Worm (Caenorhabditis elegans) whole organism, L1 larva: ENCODE measurements around the gene F47D12.9.

Experiments
- C34B4.2 ChIP-seq: sonication (generic microtip); optimal IDR thresholded peaks from 2 replicates; lab custom pipeline; 2017; ENCODE audit warnings: mild to moderate bottlenecking, missing genetic modification characterization, missing compliant biosample characterization
- egl-27 ChIP-seq, 2 experiments: fragments of 150-350 bp in 1 of 2; sonication (generic microtip); optimal IDR thresholded peaks; 3 replicates each; lab custom pipeline; 2017 to 2018; ENCODE audit warnings: missing biosample characterization in 2 of 2, missing genetic modification characterization in 2 of 2, missing genetic modification reagents in 2 of 2
- fkh-8 ChIP-seq: sonication (generic microtip); optimal IDR thresholded peaks from 2 replicates; lab custom pipeline; 2016; ENCODE audit warnings: mild to moderate bottlenecking, missing genetic modification characterization, missing compliant biosample characterization
- lin-13 ChIP-seq: fragments of 150-350 bp; optimal IDR thresholded peaks from 2 replicates; lab custom pipeline; 2014; ENCODE audit warnings: missing biosample characterization, missing genetic modification reagents, missing genetic modification characterization
- lin-14 ChIP-seq: fragments of 200-800 bp; sonication (Bioruptor generic); optimal IDR thresholded peaks from 2 replicates; lab custom pipeline; 2018; ENCODE audit warnings: mild to moderate bottlenecking, missing genetic modification characterization, moderate library complexity, missing compliant biosample characterization
- lin-15B ChIP-seq: fragments of 150-350 bp; sonication (generic microtip); optimal IDR thresholded peaks from 3 replicates; lab custom pipeline; 2014; ENCODE audit warnings: missing biosample characterization, missing genetic modification characterization
- lsy-2 ChIP-seq, 2 experiments: fragments of 150-350 bp; optimal IDR thresholded peaks; 2 replicates each; lab custom pipeline; 2014; ENCODE audit warnings: missing biosample characterization in 2 of 2, missing genetic modification characterization in 2 of 2
- nhr-237 ChIP-seq: fragments of 150-350 bp; optimal IDR thresholded peaks from 2 replicates; lab custom pipeline; 2014; ENCODE audit warnings: missing biosample characterization, missing genetic modification characterization
- nhr-28 ChIP-seq: fragments of 150-350 bp; optimal IDR thresholded peaks from 2 replicates; lab custom pipeline; 2014; ENCODE audit warnings: missing biosample characterization, missing genetic modification characterization
- nhr-76 ChIP-seq: sonication (generic microtip); optimal IDR thresholded peaks from 2 replicates; lab custom pipeline; 2017; ENCODE audit warnings: missing biosample characterization, missing genetic modification characterization
- nhr-85 ChIP-seq: sonication (generic microtip); peaks from one replicate; lab custom pipeline; 2016; ENCODE audit warnings: missing genetic modification characterization, inconsistent platforms, missing compliant biosample characterization
- skn-1 ChIP-seq: fragments of 150-350 bp; optimal IDR thresholded peaks from 2 replicates; lab custom pipeline; 2014; ENCODE audit warnings: missing biosample characterization, missing genetic modification characterization
- unc-62 ChIP-seq: fragments of 150-350 bp; optimal IDR thresholded peaks from 2 replicates; lab custom pipeline; 2014; ENCODE audit warnings: missing biosample characterization, missing genetic modification reagents, missing genetic modification characterization
- ztf-4 ChIP-seq: fragments of 150-350 bp; optimal IDR thresholded peaks from 2 replicates; lab custom pipeline; 2014; ENCODE audit warnings: missing biosample characterization, missing genetic modification characterization

DNA sequence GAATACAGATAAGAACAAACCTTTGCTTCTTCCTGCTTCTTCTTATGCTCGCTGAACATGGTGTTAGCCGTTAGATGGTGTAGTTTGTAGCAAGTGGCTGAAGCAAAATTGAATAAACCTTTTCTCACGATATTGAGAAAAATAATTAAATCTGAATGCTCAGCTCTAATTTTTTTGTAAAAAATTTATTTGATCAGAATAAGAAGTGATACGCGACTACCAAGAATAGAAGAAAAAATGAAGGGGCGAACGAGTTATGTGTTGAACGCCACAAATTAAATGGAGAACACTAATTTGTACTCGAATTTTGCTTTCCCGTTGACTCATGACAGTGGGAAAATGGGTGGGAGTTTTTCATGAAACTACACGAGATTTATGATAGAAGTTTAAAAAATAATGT is 40.0 kb upstream of the F47D12.9 start, which contains the start of gene C56G2.9:
- no peak for TF ChIP-seq lin-14 (GFP tag; lab: Kevin White, UChicago)
- TF ChIP-seq nhr-28 = no peak
- no peak for TF ChIP-seq unc-62 (GFP tag; lab: Kevin White, UChicago)
- TF ChIP-seq lin-15B (tag; lab: Kevin White, UChicago) = no peak
- TF ChIP-seq C34B4.2 (tag; lab: Kevin White, UChicago) = no peak
- no peak for TF ChIP-seq lin-13 (GFP tag; lab: Kevin White, UChicago)
- TF ChIP-seq ztf-4 = no peak
- TF ChIP-seq lsy-2 (tag; optimal IDR thresholded peaks at IDR 0.05; lab: Kevin White, UChicago) = no peak
- no peak for TF ChIP-seq skn-1 (tag; lab: Kevin White, UChicago)
- no peak for TF ChIP-seq nhr-76
- TF ChIP-seq nhr-85 (tag; lab: Kevin White, UChicago) = no peak
- no peak for TF ChIP-seq egl-27 (tag; optimal IDR thresholded peaks at IDR 0.05; lab: Kevin White, UChicago)
- no peak for TF ChIP-seq fkh-8 (tag; lab: Kevin White, UChicago)
- TF ChIP-seq nhr-237 (tag; lab: Kevin White, UChicago) = no peak
